Worm (Caenorhabditis elegans) whole organism, mixed stage, embryonic: ENCODE measurements around the gene nhr-14.

ENCODE experiments used
- ces-1 ChIP-seq: fragments of 150-350 bp; optimal IDR thresholded peaks from 2 replicates; lab custom pipeline; 2014; ENCODE audit warnings: missing biosample characterization, missing genetic modification reagents, missing genetic modification characterization
- lsy-2 ChIP-seq: fragments of 150-350 bp; optimal IDR thresholded peaks from 2 replicates; lab custom pipeline; 2014; ENCODE audit warnings: missing biosample characterization, missing genetic modification characterization
- nhr-76 ChIP-seq: sonication (generic microtip); optimal IDR thresholded peaks from 2 replicates; lab custom pipeline; 2017; ENCODE audit warnings: missing biosample characterization, missing genetic modification characterization
- pha-4 ChIP-seq: fragments of 150-350 bp; optimal IDR thresholded peaks from 2 replicates; lab custom pipeline; 2018; ENCODE audit warnings: missing biosample characterization, missing genetic modification reagents, missing genetic modification characterization
- ztf-11 ChIP-seq: fragments of 150-350 bp; optimal IDR thresholded peaks from 2 replicates; lab custom pipeline; 2014; ENCODE audit warnings: missing biosample characterization, missing genetic modification characterization

ce11 chrX:8476308-8476707 lies 330 bp upstream of the nhr-14 start:
- TF ChIP-seq pha-4 (tag; lab: Kevin White, UChicago) = no peak
- TF ChIP-seq lsy-2 (tag; lab: Kevin White, UChicago) = no peak
- TF ChIP-seq ztf-11 (tag; lab: Kevin White, UChicago) = no peak
- no peak for TF ChIP-seq nhr-76 (tag; lab: Kevin White, UChicago)
- peak; percentile 26 for TF ChIP-seq ces-1
